Fruit fly (Drosophila melanogaster) whole organism, embryonic: Measurements from ENCODE around the gene Pur-alpha.

Experiments used
- Bdp1 ChIP-seq: fragments of 200-800 bp; sonication (Bioruptor generic); optimal IDR thresholded peaks from 3 replicates; lab custom pipeline; 2016; ENCODE audit warnings: missing biosample characterization, missing genetic modification characterization
- CG10959 ChIP-seq: fragments of 200-800 bp; sonication (Bioruptor generic); IDR thresholded peaks from 2 replicates; pipeline ENCODE4 v1.3.6; 2022; ENCODE audit warnings: missing biosample characterization, missing genetic modification characterization
- CG12391 ChIP-seq: fragments of 200-800 bp; sonication (Bioruptor generic); optimal IDR thresholded peaks from 3 replicates; lab custom pipeline; 2018; ENCODE audit warnings: missing biosample characterization, mild to moderate bottlenecking, missing genetic modification characterization, moderate library complexity
- CG13296 ChIP-seq: fragments of 200-800 bp; sonication (Bioruptor generic); optimal IDR thresholded peaks from 3 replicates; lab custom pipeline; 2018; ENCODE audit warnings: missing biosample characterization, mild to moderate bottlenecking, missing genetic modification characterization
- CG13624 ChIP-seq: fragments of 200-800 bp; sonication (Bioruptor generic); optimal IDR thresholded peaks from 2 replicates; lab custom pipeline; 2016; ENCODE audit warnings: missing biosample characterization, missing genetic modification characterization
- CG13775 ChIP-seq: fragments of 200-800 bp; sonication (Bioruptor generic); optimal IDR thresholded peaks from 3 replicates; lab custom pipeline; 2017; ENCODE audit warnings: missing biosample characterization, mild to moderate bottlenecking, missing genetic modification characterization
- CG14050 ChIP-seq: fragments of 200-800 bp; sonication (Bioruptor generic); IDR thresholded peaks from 3 replicates; pipeline ENCODE4 v1.3.6; 2022; ENCODE audit warnings: missing biosample characterization, missing genetic modification characterization
- CG1603 ChIP-seq: fragments of 200-800 bp; sonication (Bioruptor generic); optimal IDR thresholded peaks from 2 replicates; lab custom pipeline; 2019; ENCODE audit warnings: missing biosample characterization, mild to moderate bottlenecking, missing genetic modification characterization, moderate library complexity
- CG16779 ChIP-seq: fragments of 200-800 bp; sonication (Bioruptor generic); IDR thresholded peaks from 2 replicates; pipeline ENCODE4 v1.3.6; 2022; ENCODE audit warnings: missing biosample characterization, missing genetic modification characterization
- CG16813 ChIP-seq: fragments of 200-800 bp; sonication (Bioruptor generic); IDR thresholded peaks from 3 replicates; pipeline ENCODE4 v1.3.6; 2022; ENCODE audit warnings: missing biosample characterization, missing genetic modification characterization; ENCODE audit not compliant: partially characterized antibody
- CG18619 ChIP-seq: fragments of 200-800 bp; sonication (Bioruptor generic); optimal IDR thresholded peaks from 3 replicates; lab custom pipeline; 2017; ENCODE audit warnings: missing biosample characterization, mild to moderate bottlenecking, missing genetic modification characterization
- CG2116 ChIP-seq: fragments of 200-800 bp; sonication (Bioruptor generic); optimal IDR thresholded peaks from 3 replicates; lab custom pipeline; 2018; ENCODE audit warnings: missing biosample characterization, mild to moderate bottlenecking, missing genetic modification characterization
- CG30020 ChIP-seq: fragments of 200-800 bp; optimal IDR thresholded peaks from 2 replicates; lab custom pipeline; 2019; ENCODE audit warnings: missing biosample characterization, mild to moderate bottlenecking, missing genetic modification characterization, moderate library complexity
- CG33213 ChIP-seq: fragments of 200-800 bp; sonication (Bioruptor generic); optimal IDR thresholded peaks from 3 replicates; lab custom pipeline; 2016; ENCODE audit warnings: missing biosample characterization, missing genetic modification characterization
- CG34422 ChIP-seq: fragments of 200-800 bp; sonication (Bioruptor generic); IDR thresholded peaks from 3 replicates; pipeline ENCODE4 v1.3.6; 2022; ENCODE audit warnings: missing biosample characterization, missing genetic modification characterization
- CG4360 ChIP-seq: fragments of 200-800 bp; sonication (Bioruptor generic); IDR thresholded peaks from 2 replicates; pipeline ENCODE4 v1.3.6; 2022; ENCODE audit warnings: missing biosample characterization, missing genetic modification characterization
- CG4617 ChIP-seq: fragments of 200-800 bp; sonication (Bioruptor generic); optimal IDR thresholded peaks from 3 replicates; lab custom pipeline; 2016; ENCODE audit warnings: missing biosample characterization, missing genetic modification characterization, borderline replicate concordance
- CG6689 ChIP-seq: fragments of 200-800 bp; sonication (Bioruptor generic); IDR thresholded peaks from 2 replicates; pipeline ENCODE4 v1.3.6; 2022; ENCODE audit warnings: missing biosample characterization, missing genetic modification characterization
- CG6765 ChIP-seq: fragments of 200-800 bp; sonication (Bioruptor generic); optimal IDR thresholded peaks from 3 replicates; lab custom pipeline; 2017; ENCODE audit warnings: missing biosample characterization, mild to moderate bottlenecking, missing genetic modification characterization
- CG7928 ChIP-seq: fragments of 200-800 bp; sonication (Bioruptor generic); optimal IDR thresholded peaks from 2 replicates; lab custom pipeline; 2017; ENCODE audit warnings: missing biosample characterization, mild to moderate bottlenecking, missing genetic modification characterization
- CG8281 ChIP-seq: fragments of 200-800 bp; sonication (Bioruptor generic); optimal IDR thresholded peaks from 2 replicates; lab custom pipeline; 2018; ENCODE audit warnings: missing biosample characterization, mild to moderate bottlenecking, missing genetic modification characterization, moderate library complexity
- CG8290 ChIP-seq, 3 experiments: fragments of 200-800 bp; sonication (Bioruptor generic); optimal IDR thresholded peaks; 2 replicates each; lab custom pipeline; 2016 to 2019; ENCODE audit warnings: missing biosample characterization in 3 of 3, missing genetic modification characterization in 3 of 3, mild to moderate bottlenecking in 2 of 3, moderate library complexity in 1 of 3
- CG9932 ChIP-seq: fragments of 200-800 bp; sonication (Bioruptor generic); IDR thresholded peaks from 2 replicates; pipeline ENCODE4 v1.3.6; 2022; ENCODE audit warnings: missing biosample characterization, missing genetic modification characterization
- CrebB ChIP-seq: fragments of 200-800 bp; sonication (Bioruptor generic); optimal IDR thresholded peaks from 3 replicates; lab custom pipeline; 2018; ENCODE audit warnings: missing biosample characterization, mild to moderate bottlenecking, missing genetic modification characterization
- Gsc ChIP-seq: fragments of 200-800 bp; sonication (Bioruptor generic); IDR thresholded peaks from 2 replicates; pipeline ENCODE4 v1.3.6; 2022; ENCODE audit warnings: missing biosample characterization, missing genetic modification characterization
- HLH3B ChIP-seq: fragments of 200-800 bp; sonication (Bioruptor generic); IDR thresholded peaks from 2 replicates; pipeline ENCODE4 v1.3.6; 2022; ENCODE audit warnings: missing biosample characterization, missing genetic modification characterization
- Jarid2 ChIP-seq: fragments of 200-800 bp; sonication (Bioruptor generic); optimal IDR thresholded peaks from 3 replicates; lab custom pipeline; 2017; ENCODE audit warnings: mild to moderate bottlenecking, missing biosample characterization, missing genetic modification reagents, missing genetic modification characterization
- Lhr ChIP-seq: fragments of 200-800 bp; sonication (Bioruptor generic); optimal IDR thresholded peaks from 3 replicates; lab custom pipeline; 2017; ENCODE audit warnings: mild to moderate bottlenecking, missing biosample characterization, missing genetic modification reagents, missing genetic modification characterization
- Lim3 ChIP-seq: fragments of 200-800 bp; sonication (Bioruptor generic); IDR thresholded peaks from 2 replicates; pipeline ENCODE4 v1.3.6; 2022; ENCODE audit warnings: missing biosample characterization, missing genetic modification characterization
- Mes4 ChIP-seq: fragments of 200-800 bp; sonication (Bioruptor generic); optimal IDR thresholded peaks from 2 replicates; lab custom pipeline; 2016; ENCODE audit warnings: missing biosample characterization, missing genetic modification characterization
- Mrtf ChIP-seq: fragments of 200-800 bp; sonication (Bioruptor generic); IDR thresholded peaks from 3 replicates; pipeline ENCODE4 v1.3.6; 2022; ENCODE audit warnings: missing biosample characterization, missing genetic modification characterization
- Nf-YA ChIP-seq: fragments of 200-800 bp; sonication (Bioruptor generic); IDR thresholded peaks from 2 replicates; pipeline ENCODE4 v1.3.6; 2022; ENCODE audit warnings: missing biosample characterization, missing genetic modification characterization
- Opbp ChIP-seq: fragments of 200-800 bp; sonication (Bioruptor generic); IDR thresholded peaks from 3 replicates; pipeline ENCODE4 v1.3.6; 2022; ENCODE audit warnings: missing biosample characterization, missing genetic modification characterization; ENCODE audit not compliant: partially characterized antibody
- Scr ChIP-seq: fragments of 200-800 bp; sonication (Bioruptor generic); IDR thresholded peaks from 2 replicates; pipeline ENCODE4 v1.3.6; 2022; ENCODE audit warnings: missing biosample characterization, missing genetic modification characterization; ENCODE audit not compliant: partially characterized antibody
- Sry-δ ChIP-seq: fragments of 200-800 bp; sonication (Bioruptor generic); optimal IDR thresholded peaks from 2 replicates; lab custom pipeline; 2016; ENCODE audit warnings: missing biosample characterization, missing genetic modification characterization
- Usf ChIP-seq: fragments of 200-800 bp; sonication (Bioruptor generic); optimal IDR thresholded peaks from 2 replicates; lab custom pipeline; 2017; ENCODE audit warnings: missing genotype, missing biosample characterization, missing genetic modification characterization
- abd-A ChIP-seq: fragments of 200-800 bp; sonication (Bioruptor generic); optimal IDR thresholded peaks from 3 replicates; lab custom pipeline; 2019; ENCODE audit warnings: missing biosample characterization, mild to moderate bottlenecking, missing genetic modification characterization, moderate library complexity
- ap ChIP-seq: fragments of 200-800 bp; sonication (Bioruptor generic); IDR thresholded peaks from 2 replicates; pipeline ENCODE4 v1.3.6; 2022; ENCODE audit warnings: missing biosample characterization, missing genetic modification characterization
- dan ChIP-seq: fragments of 200-800 bp; sonication (Bioruptor generic); IDR thresholded peaks from 2 replicates; pipeline ENCODE4 v1.3.6; 2022; ENCODE audit warnings: missing biosample characterization, missing genetic modification characterization
- danr ChIP-seq: fragments of 200-800 bp; sonication (Bioruptor generic); IDR thresholded peaks from 2 replicates; pipeline ENCODE4 v1.3.6; 2022; ENCODE audit warnings: missing biosample characterization, missing genetic modification characterization
- ewg ChIP-seq: fragments of 200-800 bp; sonication (Bioruptor generic); optimal IDR thresholded peaks from 3 replicates; lab custom pipeline; 2017; ENCODE audit warnings: mild to moderate bottlenecking, missing biosample characterization, missing genetic modification reagents, missing genetic modification characterization
- fd64A ChIP-seq: fragments of 200-800 bp; sonication (Bioruptor generic); optimal IDR thresholded peaks from 3 replicates; lab custom pipeline; 2018; ENCODE audit warnings: missing biosample characterization, mild to moderate bottlenecking, missing genetic modification characterization
- gcm ChIP-seq: fragments of 200-800 bp; sonication (Bioruptor generic); optimal IDR thresholded peaks from 2 replicates; lab custom pipeline; 2019; ENCODE audit warnings: missing biosample characterization, mild to moderate bottlenecking, missing genetic modification characterization, moderate library complexity
- ken ChIP-seq: fragments of 200-800 bp; sonication (Bioruptor generic); IDR thresholded peaks from 3 replicates; pipeline ENCODE4 v1.3.6; 2022; ENCODE audit warnings: missing biosample characterization, missing genetic modification characterization
- oc ChIP-seq: fragments of 200-800 bp; sonication (Bioruptor generic); optimal IDR thresholded peaks from 2 replicates; lab custom pipeline; 2018; ENCODE audit warnings: missing biosample characterization, mild to moderate bottlenecking, missing genetic modification characterization, moderate library complexity
- otp ChIP-seq: fragments of 200-800 bp; sonication (Bioruptor generic); IDR thresholded peaks from 3 replicates; pipeline ENCODE4, ENCODE4 v1.3.6; 2022; ENCODE audit warnings: missing biosample characterization, missing genetic modification characterization
- ssp ChIP-seq: fragments of 200-800 bp; sonication (Bioruptor generic); IDR thresholded peaks from 2 replicates; pipeline ENCODE4 v1.3.6; 2022; ENCODE audit warnings: missing biosample characterization, missing genetic modification characterization
- twi ChIP-seq: fragments of 200-800 bp; optimal IDR thresholded peaks from 2 replicates; lab custom pipeline; 2019; ENCODE audit warnings: missing biosample characterization, mild to moderate bottlenecking, missing genetic modification characterization, moderate library complexity
- usp ChIP-seq: fragments of >200 bp; optimal IDR thresholded peaks from 2 replicates; lab custom pipeline; 2017; ENCODE audit warnings: missing biosample characterization, missing genetic modification characterization

Pur-alpha gene

dm6 chr4:570404-571302 lies 12.8 kb downstream of the Pur-alpha start (continued):
- peak; percentile 46 for TF ChIP-seq CG4617
- TF ChIP-seq gcm (GFP tag; lab: Kevin White, UChicago): no peak
- no peak for TF ChIP-seq abd-A (tag; lab: Kevin White, UChicago)
- no peak for TF ChIP-seq CG13624 (GFP tag; lab: Kevin White, UChicago)
- no peak for TF ChIP-seq CG13296 (GFP tag; lab: Kevin White, UChicago)
- TF ChIP-seq Lhr (GFP tag; lab: Kevin White, UChicago): peak; percentile 25
- TF ChIP-seq Opbp (GFP tag; lab: Robert Waterston, UW): no peak
- TF ChIP-seq fd64A: no peak
- no peak for TF ChIP-seq CrebB (tag; lab: Kevin White, UChicago)
- no peak for TF ChIP-seq CG4360 (GFP tag; lab: Robert Waterston, UW)
- TF ChIP-seq otp (GFP tag; lab: Robert Waterston, UW): no peak
- peak; percentile 99 for TF ChIP-seq ssp (GFP tag; lab: Robert Waterston, UW)
- no peak for TF ChIP-seq CG7928 (GFP tag; lab: Kevin White, UChicago)
- no peak for TF ChIP-seq ap
- TF ChIP-seq Usf (GFP tag; lab: Kevin White, UChicago): peak; percentile 6
- no peak for TF ChIP-seq ken (GFP tag; lab: Robert Waterston, UW)
- no peak for TF ChIP-seq Mes4
- TF ChIP-seq CG30020 (tag; lab: Kevin White, UChicago): peak; percentile 98
- peak; percentile 46 for TF ChIP-seq Sry-δ (GFP tag; lab: Kevin White, UChicago)
- TF ChIP-seq CG18619 (GFP tag; lab: Kevin White, UChicago): no peak
- no peak for TF ChIP-seq Nf-YA (GFP tag; lab: Robert Waterston, UW)
- no peak for TF ChIP-seq Gsc (GFP tag; lab: Robert Waterston, UW)
- TF ChIP-seq CG34422 (GFP tag; lab: Robert Waterston, UW): no peak; the same call in 2 of the 3 replicates
- TF ChIP-seq Lim3 (GFP tag; lab: Robert Waterston, UW): no peak
- no peak for TF ChIP-seq CG10959 (GFP tag; lab: Robert Waterston, UW)
- no peak for TF ChIP-seq CG9932 (GFP tag; lab: Robert Waterston, UW)
- no peak for TF ChIP-seq CG16813 (GFP tag; lab: Robert Waterston, UW)
- no peak for TF ChIP-seq oc (tag; lab: Kevin White, UChicago)
- TF ChIP-seq CG33213: no peak
- no peak for TF ChIP-seq CG6765 (GFP tag; lab: Kevin White, UChicago)
- no peak for TF ChIP-seq CG8281 (tag; lab: Kevin White, UChicago)
- TF ChIP-seq CG6689: no peak
- TF ChIP-seq CG12391 (tag; lab: Kevin White, UChicago): no peak
- TF ChIP-seq CG14050 (GFP tag; lab: Robert Waterston, UW): no peak
- no peak for TF ChIP-seq Jarid2 (GFP tag; lab: Kevin White, UChicago)
- peak; percentile 94 for TF ChIP-seq CG1603
- TF ChIP-seq Mrtf (GFP tag; lab: Robert Waterston, UW): no peak
- TF ChIP-seq CG8290 (GFP tag; optimal IDR thresholded peaks at IDR 0.05; lab: Kevin White, UChicago): no peak
- peak in 1 of 2 experiments; percentile 26 for TF ChIP-seq CG8290 (tag; optimal IDR thresholded peaks at IDR 0.05; lab: Kevin White, UChicago)
- peak; percentile 22 for TF ChIP-seq CG2116 (GFP tag; lab: Kevin White, UChicago)
- no peak for TF ChIP-seq ewg (GFP tag; lab: Kevin White, UChicago)
- TF ChIP-seq HLH3B (GFP tag; lab: Robert Waterston, UW): no peak
- TF ChIP-seq Scr (GFP tag; lab: Robert Waterston, UW): no peak; the same call in 1 of the 2 replicates
- TF ChIP-seq danr (GFP tag; lab: Robert Waterston, UW): no peak
- no peak for TF ChIP-seq Bdp1
- no peak for TF ChIP-seq usp (GFP tag; lab: Kevin White, UChicago)
- no peak for TF ChIP-seq CG16779 (GFP tag; lab: Robert Waterston, UW)
- no peak for TF ChIP-seq twi
- no peak for TF ChIP-seq dan
- no peak for TF ChIP-seq CG13775 (GFP tag; lab: Kevin White, UChicago)
